Fruit fly (Drosophila melanogaster) whole organism, embryonic: Measurements from ENCODE around the gene CG6511.

Source experiments
- Adf1 ChIP-seq: fragments of 200-800 bp; sonication (Bioruptor generic); IDR thresholded peaks from 2 replicates; pipeline ENCODE4 v1.3.6; 2022; ENCODE audit warnings: missing biosample characterization, missing genetic modification characterization
- Asciz ChIP-seq: fragments of 200-800 bp; sonication (Bioruptor generic); optimal IDR thresholded peaks from 2 replicates; lab custom pipeline; 2017; ENCODE audit warnings: missing biosample characterization, mild to moderate bottlenecking, missing genetic modification characterization, missing genetic modification reagents
- Atf6 ChIP-seq: fragments of 200-800 bp; sonication (Bioruptor generic); IDR thresholded peaks from 2 replicates; pipeline ENCODE4 v1.3.6; 2022; ENCODE audit warnings: missing biosample characterization, missing genetic modification characterization
- C15 ChIP-seq: fragments of 200-800 bp; sonication (Bioruptor generic); IDR thresholded peaks from 3 replicates; pipeline ENCODE4 v1.3.6; 2022; ENCODE audit warnings: missing biosample characterization, missing genetic modification characterization
- CG10959 ChIP-seq: fragments of 200-800 bp; sonication (Bioruptor generic); IDR thresholded peaks from 2 replicates; pipeline ENCODE4 v1.3.6; 2022; ENCODE audit warnings: missing biosample characterization, missing genetic modification characterization
- CG12659 ChIP-seq: fragments of 200-800 bp; sonication (Bioruptor generic); optimal IDR thresholded peaks from 3 replicates; lab custom pipeline; 2017; ENCODE audit warnings: mild to moderate bottlenecking, missing biosample characterization, missing genetic modification reagents, missing genetic modification characterization
- CG13894 ChIP-seq: fragments of 200-800 bp; sonication (Bioruptor generic); optimal IDR thresholded peaks from 3 replicates; lab custom pipeline; 2018; ENCODE audit warnings: missing biosample characterization, mild to moderate bottlenecking, missing genetic modification characterization, moderate library complexity
- CG15073 ChIP-seq: fragments of 200-800 bp; sonication (Bioruptor generic); optimal IDR thresholded peaks from 2 replicates; lab custom pipeline; 2016; ENCODE audit warnings: missing biosample characterization, missing genetic modification characterization
- CG15479 ChIP-seq: fragments of 200-800 bp; sonication (Bioruptor generic); optimal IDR thresholded peaks from 3 replicates; lab custom pipeline; 2019; ENCODE audit warnings: missing biosample characterization, mild to moderate bottlenecking, missing genetic modification characterization, moderate library complexity
- CG1603 ChIP-seq: fragments of 200-800 bp; sonication (Bioruptor generic); optimal IDR thresholded peaks from 2 replicates; lab custom pipeline; 2019; ENCODE audit warnings: missing biosample characterization, mild to moderate bottlenecking, missing genetic modification characterization, moderate library complexity
- CG17361 ChIP-seq: fragments of 200-800 bp; sonication (Bioruptor generic); IDR thresholded peaks from 3 replicates; pipeline ENCODE4 v1.3.6; 2022; ENCODE audit warnings: missing biosample characterization, missing genetic modification characterization
- CG18262 ChIP-seq: fragments of 200-800 bp; optimal IDR thresholded peaks from 3 replicates; lab custom pipeline; 2019; ENCODE audit warnings: missing biosample characterization, mild to moderate bottlenecking, missing genetic modification characterization, moderate library complexity
- CG2120 ChIP-seq: fragments of 200-800 bp; sonication (Bioruptor generic); optimal IDR thresholded peaks from 3 replicates; lab custom pipeline; 2016; ENCODE audit warnings: missing biosample characterization, missing genetic modification characterization
- CG31388 ChIP-seq: fragments of 200-800 bp; sonication (Bioruptor generic); optimal IDR thresholded peaks from 2 replicates; lab custom pipeline; 2016; ENCODE audit warnings: missing biosample characterization, missing genetic modification characterization
- CG42726 ChIP-seq: fragments of 200-800 bp; sonication (Bioruptor generic); IDR thresholded peaks from 2 replicates; pipeline ENCODE4 v1.3.6; 2022; ENCODE audit warnings: missing biosample characterization, missing genetic modification characterization; ENCODE audit not compliant: partially characterized antibody
- CG7556 ChIP-seq: fragments of 200-800 bp; sonication (Bioruptor generic); optimal IDR thresholded peaks from 2 replicates; lab custom pipeline; 2017; ENCODE audit warnings: missing biosample characterization, mild to moderate bottlenecking, missing genetic modification characterization
- CG9932 ChIP-seq: fragments of 200-800 bp; sonication (Bioruptor generic); IDR thresholded peaks from 2 replicates; pipeline ENCODE4 v1.3.6; 2022; ENCODE audit warnings: missing biosample characterization, missing genetic modification characterization
- CHES-1-like ChIP-seq: fragments of 200-800 bp; sonication (Bioruptor generic); optimal IDR thresholded peaks from 2 replicates; lab custom pipeline; 2016; ENCODE audit warnings: missing biosample characterization, missing genetic modification characterization
- E2f1 ChIP-seq: fragments of 200-800 bp; sonication (Bioruptor generic); IDR thresholded peaks from 2 replicates; pipeline ENCODE4 v1.3.6; 2022; ENCODE audit warnings: missing biosample characterization, missing genetic modification characterization
- Gsc ChIP-seq: fragments of 200-800 bp; sonication (Bioruptor generic); IDR thresholded peaks from 2 replicates; pipeline ENCODE4 v1.3.6; 2022; ENCODE audit warnings: missing biosample characterization, missing genetic modification characterization
- H2.0 ChIP-seq: fragments of 200-800 bp; sonication (Bioruptor generic); IDR thresholded peaks from 2 replicates; pipeline ENCODE4 v1.3.6; 2022; ENCODE audit warnings: missing biosample characterization, missing genetic modification characterization
- HHEX ChIP-seq: fragments of 200-800 bp; sonication (Bioruptor generic); optimal IDR thresholded peaks from 3 replicates; lab custom pipeline; 2017; ENCODE audit warnings: missing biosample characterization, mild to moderate bottlenecking, missing genetic modification characterization, missing genetic modification reagents
- Hr39 ChIP-seq: fragments of >200 bp; optimal IDR thresholded peaks from 2 replicates; lab custom pipeline; 2017
- Kr ChIP-seq: fragments of 200-800 bp; sonication (Bioruptor generic); optimal IDR thresholded peaks from 2 replicates; lab custom pipeline; 2017; ENCODE audit warnings: missing biosample characterization, mild to moderate bottlenecking, missing genetic modification characterization
- Lhr ChIP-seq: fragments of 200-800 bp; sonication (Bioruptor generic); optimal IDR thresholded peaks from 3 replicates; lab custom pipeline; 2017; ENCODE audit warnings: mild to moderate bottlenecking, missing biosample characterization, missing genetic modification reagents, missing genetic modification characterization
- Meics ChIP-seq: fragments of 200-800 bp; sonication (Bioruptor generic); optimal IDR thresholded peaks from 2 replicates; lab custom pipeline; 2017; ENCODE audit warnings: missing biosample characterization, mild to moderate bottlenecking, missing genetic modification characterization
- Rfx ChIP-seq: fragments of 200-800 bp; sonication (Bioruptor generic); IDR thresholded peaks from 2 replicates; pipeline ENCODE4 v1.3.6; 2022; ENCODE audit warnings: missing biosample characterization, missing genetic modification characterization
- al ChIP-seq: fragments of 200-800 bp; sonication (Bioruptor generic); IDR thresholded peaks from 2 replicates; pipeline ENCODE4 v1.3.6; 2022; ENCODE audit warnings: missing biosample characterization, missing genetic modification characterization
- ase ChIP-seq: fragments of 200-800 bp; sonication (Bioruptor generic); IDR thresholded peaks from 3 replicates; pipeline ENCODE4 v1.3.6; 2022; ENCODE audit warnings: missing biosample characterization, missing genetic modification characterization
- btn ChIP-seq: fragments of 200-800 bp; sonication (Bioruptor generic); optimal IDR thresholded peaks from 2 replicates; lab custom pipeline; 2016; ENCODE audit warnings: missing biosample characterization, missing genetic modification characterization
- chif ChIP-seq, 2 experiments: fragments of 200-800 bp; sonication (Bioruptor generic); optimal IDR thresholded peaks; 3 replicates each; lab custom pipeline; 2016; ENCODE audit warnings: missing biosample characterization in 2 of 2, missing genetic modification characterization in 2 of 2
- esg ChIP-seq: fragments of 200-800 bp; sonication (Bioruptor generic); conservative IDR thresholded peaks from 2 replicates; pipeline ENCODE4 v1.3.6; 2022; ENCODE audit warnings: missing biosample characterization, missing genetic modification characterization
- fd64A ChIP-seq: fragments of 200-800 bp; sonication (Bioruptor generic); optimal IDR thresholded peaks from 3 replicates; lab custom pipeline; 2018; ENCODE audit warnings: missing biosample characterization, mild to moderate bottlenecking, missing genetic modification characterization
- fu2 ChIP-seq: fragments of 200-800 bp; sonication (Bioruptor generic); optimal IDR thresholded peaks from 2 replicates; lab custom pipeline; 2016; ENCODE audit warnings: missing biosample characterization, missing genetic modification characterization
- grau ChIP-seq: fragments of 200-800 bp; optimal IDR thresholded peaks from 3 replicates; lab custom pipeline; 2019; ENCODE audit warnings: missing biosample characterization, mild to moderate bottlenecking, missing genetic modification characterization, moderate library complexity
- gsb ChIP-seq: fragments of 200-800 bp; sonication (Bioruptor generic); IDR thresholded peaks from 2 replicates; pipeline ENCODE4 v1.3.6; 2022; ENCODE audit warnings: missing biosample characterization, missing genetic modification characterization
- gt ChIP-seq: fragments of 200-800 bp; sonication (Bioruptor generic); IDR thresholded peaks from 2 replicates; pipeline ENCODE4 v1.3.6; 2022; ENCODE audit warnings: missing biosample characterization, missing genetic modification characterization
- h ChIP-seq: fragments of >200 bp; optimal IDR thresholded peaks from 2 replicates; lab custom pipeline; 2017
- ham ChIP-seq: fragments of 200-800 bp; sonication (Bioruptor generic); IDR thresholded peaks from 2 replicates; pipeline ENCODE4 v1.3.6; 2022; ENCODE audit warnings: missing biosample characterization, missing genetic modification characterization
- jumu ChIP-seq: fragments of 200-800 bp; sonication (Bioruptor generic); optimal IDR thresholded peaks from 3 replicates; lab custom pipeline; 2016; ENCODE audit warnings: missing biosample characterization, missing genetic modification characterization
- lov ChIP-seq, 2 experiments: fragments of 200-800 bp in 1 of 2; fragments of >200 bp in 1 of 2; sonication (Bioruptor generic) in 1 of 2; IDR thresholded peaks in 1 of 2; optimal IDR thresholded peaks in 1 of 2; 2 replicates in 1 of 2; 3 replicates in 1 of 2; pipeline versions ENCODE4 v1.3.6 to Lab custom; 2017 to 2022; ENCODE audit warnings: missing biosample characterization in 1 of 2, missing genetic modification characterization in 1 of 2
- maf-S ChIP-seq: fragments of 200-800 bp; sonication (Bioruptor generic); optimal IDR thresholded peaks from 2 replicates; lab custom pipeline; 2016; ENCODE audit warnings: missing biosample characterization, missing genetic modification characterization
- mirr ChIP-seq: fragments of 200-800 bp; sonication (Bioruptor generic); optimal IDR thresholded peaks from 3 replicates; lab custom pipeline; 2018; ENCODE audit warnings: missing biosample characterization, mild to moderate bottlenecking, missing genetic modification characterization
- mld ChIP-seq: fragments of 200-800 bp; sonication (Bioruptor generic); IDR thresholded peaks from 3 replicates; pipeline ENCODE4 v1.3.6; 2022; ENCODE audit warnings: missing biosample characterization, missing genetic modification characterization; ENCODE audit not compliant: partially characterized antibody
- ranshi ChIP-seq: fragments of 200-800 bp; sonication (Bioruptor generic); IDR thresholded peaks from 2 replicates; pipeline ENCODE4 v1.3.6; 2022; ENCODE audit warnings: missing biosample characterization, missing genetic modification characterization
- sens ChIP-seq: fragments of 200-800 bp; sonication (Bioruptor generic); peaks from one replicate; lab custom pipeline; 2016; ENCODE audit warnings: missing biosample characterization, missing genetic modification characterization
- seq ChIP-seq: fragments of 200-800 bp; sonication (Bioruptor generic); IDR thresholded peaks from 2 replicates; pipeline ENCODE4 v1.3.6; 2022; ENCODE audit warnings: missing biosample characterization, missing genetic modification characterization
- sim ChIP-seq: fragments of 200-800 bp; sonication (Bioruptor generic); IDR thresholded peaks from 2 replicates; pipeline ENCODE4 v1.3.6; 2022; ENCODE audit warnings: missing biosample characterization, missing genetic modification characterization
- slou ChIP-seq: fragments of 200-800 bp; sonication (Bioruptor generic); optimal IDR thresholded peaks from 3 replicates; lab custom pipeline; 2016; ENCODE audit warnings: missing biosample characterization, missing genetic modification characterization
- tio ChIP-seq: fragments of 200-800 bp; sonication (Bioruptor generic); optimal IDR thresholded peaks from 2 replicates; lab custom pipeline; 2017; ENCODE audit warnings: missing biosample characterization, missing genetic modification characterization, inconsistent platforms
- toy ChIP-seq: fragments of 200-800 bp; sonication (Bioruptor generic); IDR thresholded peaks from 2 replicates; pipeline ENCODE4 v1.3.6; 2022; ENCODE audit warnings: missing biosample characterization, missing genetic modification characterization

CG6511 gene

dm6 chr3L:8696487-8696954 lies 24.6 kb upstream of the CG6511 start (continued):
- TF ChIP-seq ham, result peak; percentile 32; the same call in 1 of the 2 replicates
- no peak for TF ChIP-seq H2.0 (GFP tag; lab: Robert Waterston, UW)
- TF ChIP-seq CG13894 (tag; lab: Kevin White, UChicago), result peak; percentile 55
- no peak for TF ChIP-seq gt (GFP tag; lab: Robert Waterston, UW)
- peak; percentile 92 for TF ChIP-seq sens (GFP tag; lab: Kevin White, UChicago)
- TF ChIP-seq Hr39 (lab: Kevin White, UChicago), result no peak
- no peak for TF ChIP-seq CG31388
- peak; percentile 11 to 41 for TF ChIP-seq chif (GFP tag; optimal IDR thresholded peaks at IDR 0.05; lab: Kevin White, UChicago)
- peak; percentile 45; the same call in 1 of the 2 replicates for TF ChIP-seq CG9932
- no peak for TF ChIP-seq lov (optimal IDR thresholded peaks at IDR 0.05; lab: Kevin White, UChicago)
- 0 out of 3 replicates have a peak, but pooled peaks have one; percentile 25 for TF ChIP-seq lov (GFP tag; IDR thresholded peaks at IDR 0.05; lab: Robert Waterston, UW)
- TF ChIP-seq Atf6 (GFP tag; lab: Robert Waterston, UW), result peak; percentile 67
- TF ChIP-seq Gsc (GFP tag; lab: Robert Waterston, UW), result no peak
- peak; percentile 24; the same call in 1 of the 3 replicates for TF ChIP-seq ase
- peak; percentile 21 for TF ChIP-seq CG1603
- TF ChIP-seq tio, result no peak
- peak; percentile 86 for TF ChIP-seq fd64A
- TF ChIP-seq jumu (GFP tag; lab: Kevin White, UChicago), result peak; percentile 39
- peak; percentile 13; the same call in 1 of the 2 replicates for TF ChIP-seq al
- TF ChIP-seq grau (tag; lab: Kevin White, UChicago), result peak; percentile 41
- TF ChIP-seq h (lab: Kevin White, UChicago), result no peak
- no peak for TF ChIP-seq esg (GFP tag; lab: Robert Waterston, UW)
- peak; percentile 79 for TF ChIP-seq Asciz
- peak; percentile 4 for TF ChIP-seq maf-S (GFP tag; lab: Kevin White, UChicago)
- peak; percentile 69 for TF ChIP-seq Meics (GFP tag; lab: Kevin White, UChicago)
- TF ChIP-seq CG42726, result 0 out of 2 replicates have a peak, but pooled peaks have one; percentile 43
- peak; percentile 22 for TF ChIP-seq CG2120 (GFP tag; lab: Kevin White, UChicago)
- TF ChIP-seq btn, result no peak
- TF ChIP-seq gsb (GFP tag; lab: Robert Waterston, UW), result no peak
- no peak for TF ChIP-seq C15 (GFP tag; lab: Robert Waterston, UW)
- peak; percentile 36; the same call in 1 of the 2 replicates for TF ChIP-seq CG10959
- peak; percentile 36 for TF ChIP-seq Lhr (GFP tag; lab: Kevin White, UChicago)
- no peak for TF ChIP-seq slou (GFP tag; lab: Kevin White, UChicago)
- peak; percentile 94 for TF ChIP-seq Adf1 (GFP tag; lab: Robert Waterston, UW)
- TF ChIP-seq ranshi, result peak; percentile 5; the same call in 1 of the 2 replicates
- no peak for TF ChIP-seq mld
- no peak for TF ChIP-seq Kr (GFP tag; lab: Kevin White, UChicago)
- peak; percentile 28; the same call in 1 of the 3 replicates for TF ChIP-seq CG17361 (GFP tag; lab: Robert Waterston, UW)
- TF ChIP-seq CHES-1-like (GFP tag; lab: Kevin White, UChicago), result peak; percentile 8
- TF ChIP-seq toy (GFP tag; lab: Robert Waterston, UW), result no peak
- peak; percentile 44 for TF ChIP-seq CG18262 (tag; lab: Kevin White, UChicago)
- no peak for TF ChIP-seq CG15073
- TF ChIP-seq seq (GFP tag; lab: Robert Waterston, UW), result peak; percentile 69; the same call in 1 of the 2 replicates
- TF ChIP-seq HHEX (GFP tag; lab: Kevin White, UChicago), result peak; percentile 87
- no peak; the same call in 1 of the 2 replicates for TF ChIP-seq sim (GFP tag; lab: Robert Waterston, UW)
- peak; percentile 71 for TF ChIP-seq CG12659
- TF ChIP-seq E2f1 (GFP tag; lab: Robert Waterston, UW), result no peak; the same call in 1 of the 2 replicates
- TF ChIP-seq mirr (GFP tag; lab: Kevin White, UChicago), result peak; percentile 79
- TF ChIP-seq CG7556 (GFP tag; lab: Kevin White, UChicago), result peak; percentile 64
- TF ChIP-seq fu2 (GFP tag; lab: Kevin White, UChicago), result no peak
- no peak for TF ChIP-seq CG15479
- TF ChIP-seq Rfx (GFP tag; lab: Robert Waterston, UW), result peak; percentile 57; the same call in 1 of the 2 replicates
